Fruit fly (Drosophila melanogaster) S2 (cell line): ENCODE results near the gene ninaE.

ENCODE experiments used
- CG8478 ChIP-seq: fragments of >200 bp; optimal IDR thresholded peaks from 2 replicates; lab custom pipeline; 2018
- CTCF ChIP-seq, 2 experiments: fragments of >200 bp; optimal IDR thresholded peaks; 2 replicates each; lab custom pipeline; 2018

DNA sequence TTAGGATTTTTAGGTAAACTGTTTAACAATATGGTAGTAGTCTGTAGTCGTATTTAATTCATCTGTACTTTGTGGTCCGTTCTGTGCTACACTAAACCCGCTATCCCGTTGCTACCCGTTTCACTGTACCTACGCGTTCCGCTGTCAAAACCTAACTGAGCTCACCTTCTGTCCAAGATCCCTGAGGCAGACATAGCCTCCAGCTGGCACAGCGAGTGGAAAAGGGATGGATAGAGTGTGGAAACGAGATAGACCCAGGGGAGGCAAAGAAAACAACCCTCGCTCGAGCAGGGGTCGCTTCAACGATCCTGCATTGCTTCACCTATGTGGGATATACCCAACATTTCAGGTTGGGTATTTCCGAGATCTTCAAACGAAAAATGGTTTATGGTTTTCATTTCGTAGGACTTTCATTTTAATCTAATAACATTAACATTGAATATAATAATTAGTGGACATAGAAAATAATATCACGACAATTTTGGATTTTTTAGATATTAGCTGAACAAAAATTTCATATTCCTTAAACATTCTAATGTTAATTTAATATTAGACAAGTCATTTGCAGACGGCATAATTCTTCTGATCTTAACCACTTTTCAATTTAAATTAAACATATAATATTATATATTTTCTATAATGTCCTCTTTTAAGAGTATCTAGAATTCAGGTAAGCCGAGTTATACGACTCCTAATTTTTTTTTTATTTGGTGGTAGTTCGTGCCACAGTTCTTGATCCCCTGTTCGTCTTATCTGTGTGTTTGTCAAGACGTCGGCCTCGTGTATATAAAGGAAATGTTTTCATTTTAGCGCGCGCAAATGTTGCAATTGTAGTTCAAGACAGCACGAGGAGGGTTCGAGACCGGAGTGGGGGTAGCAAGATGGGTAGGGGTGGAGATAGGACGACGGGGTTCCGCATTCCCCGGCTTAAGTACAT lies 47.1 kb upstream of the ninaE start, which contains the start of gene mira:
- TF ChIP-seq CG8478 (lab: Kevin White, UChicago) (no peak), CTCF (optimal IDR thresholded peaks at IDR 0.05; lab: Kevin White, UChicago) (no peak)
